Fruit fly (Drosophila melanogaster) Kc167 (cell line): ENCODE data around the gene CG14115.

ENCODE experiments used
- h ChIP-seq: fragments of >200 bp; optimal IDR thresholded peaks from 3 replicates; lab custom pipeline; 2018; ENCODE audit warnings: missing external identifiers
- insv ChIP-seq: fragments of >200 bp; optimal IDR thresholded peaks from 3 replicates; lab custom pipeline; 2018; ENCODE audit warnings: missing external identifiers
- ttk ChIP-seq: sonication (Bioruptor generic); optimal IDR thresholded peaks from 2 replicates; lab custom pipeline; 2017; ENCODE audit warnings: missing external identifiers

- TF ChIP-seq ttk (lab: Kevin White, UChicago) (no peak), insv (lab: Kevin White, UChicago) (no peak), h (no peak)
These were observed 34.4 kb downstream of the CG14115 start for dm6 chr3L:13026872-13027271.
